Worm (Caenorhabditis elegans): Measurements from ENCODE around the gene C03F11.4.
A peak's percentile ranks its signal among the peaks of the same experiment; 100 is the strongest.

Gene C03F11.4

DNA sequence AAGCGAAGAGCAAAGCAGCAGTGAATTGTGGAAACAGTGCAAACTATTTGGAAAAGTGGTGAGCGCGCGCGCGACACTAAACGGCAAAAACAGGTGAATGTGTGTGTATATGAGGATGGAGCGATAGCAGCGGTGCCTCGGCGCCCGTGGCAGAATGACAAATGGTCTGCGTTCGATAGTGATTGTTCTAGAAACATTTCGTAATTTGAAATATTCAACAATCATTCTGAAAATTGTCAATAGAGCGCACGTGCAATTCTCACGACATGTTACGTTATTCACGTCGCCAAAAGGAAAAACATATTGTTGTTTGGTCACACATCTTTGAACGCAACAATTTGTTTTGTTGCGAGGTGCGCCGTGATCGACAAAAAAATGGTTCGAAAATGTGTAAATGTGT, 51.0 kb downstream of the C03F11.4 start (continued):
- TF ChIP-seq him-1 (tag; optimal IDR thresholded peaks at IDR 0.05): no peak
- no peak for TF ChIP-seq snpc-4 (GFP tag; optimal IDR thresholded peaks at IDR 0.05)
- TF ChIP-seq snpc-4 (tag; optimal IDR thresholded peaks at IDR 0.05): peak in 1 of 4 experiments; percentile 38

ce11 chrX:5354022-5354876, 52.0 kb downstream of the C03F11.4 start, which contains the start of gene pfn-2:
Gene pfn-2, minus strand, starts transcription at chrX:5354072.
- TF ChIP-seq egrh-3 (GFP tag; IDR thresholded peaks at IDR 0.05): peak; percentile 83; the same call in 1 of the 2 replicates
- TF ChIP-seq hlh-12 (tag; optimal IDR thresholded peaks at IDR 0.05): no peak
- no peak for TF ChIP-seq snpc-1.1 (tag; optimal IDR thresholded peaks at IDR 0.05; ENCODE audit: insufficient read depth)
- TF ChIP-seq ceh-27 (GFP tag; optimal IDR thresholded peaks at IDR 0.05): peak; percentile 37
- no peak for TF ChIP-seq tlf-1 (GFP tag; optimal IDR thresholded peaks at IDR 0.05)
- peak; percentile 8 for TF ChIP-seq attf-5 (GFP tag; optimal IDR thresholded peaks at IDR 0.05)
- no peak for TF ChIP-seq F10E7.11 (tag; optimal IDR thresholded peaks at IDR 0.05)
- TF ChIP-seq F55B11.4 (tag; optimal IDR thresholded peaks at IDR 0.05; ENCODE audit: borderline replicate concordance, insufficient read depth): no peak
- TF ChIP-seq lin-35 (GFP tag; optimal IDR thresholded peaks at IDR 0.05): no peak
- TF ChIP-seq ets-4 (GFP tag; optimal IDR thresholded peaks at IDR 0.05): peak; percentile 28
- TF ChIP-seq repo-1 (tag; optimal IDR thresholded peaks at IDR 0.05): no peak
- TF ChIP-seq ztf-22 (GFP tag; optimal IDR thresholded peaks at IDR 0.05): no peak
- TF ChIP-seq B0019.2 (GFP tag; conservative IDR thresholded peaks at IDR 0.05): no peak
- TF ChIP-seq hrde-1 (tag; optimal IDR thresholded peaks at IDR 0.05; ENCODE audit: borderline replicate concordance): no peak
- TF ChIP-seq egl-18 (GFP tag; IDR thresholded peaks at IDR 0.05): no peak
- no peak for TF ChIP-seq rpc-1 (optimal IDR thresholded peaks at IDR 0.05)
- TF ChIP-seq rpc-1 (tag; optimal IDR thresholded peaks at IDR 0.05): no peak
- TF ChIP-seq ceh-58 (GFP tag; IDR thresholded peaks at IDR 0.05): 0 out of 2 replicates have a peak, but pooled peaks have one; percentile 49
- peak; percentile 16 for TF ChIP-seq F52B5.7 (tag; optimal IDR thresholded peaks at IDR 0.05)
- no peak for TF ChIP-seq F39B2.1 (GFP tag; IDR thresholded peaks at IDR 0.05)
- no peak for TF ChIP-seq aptf-3 (GFP tag; IDR thresholded peaks at IDR 0.05)
- no peak for TF ChIP-seq nhr-179 (tag; optimal IDR thresholded peaks at IDR 0.05)
- TF ChIP-seq C17E4.6 (GFP tag; IDR thresholded peaks at IDR 0.05): no peak
- TF ChIP-seq D2030.7 (GFP tag; IDR thresholded peaks at IDR 0.05): no peak
- no peak for TF ChIP-seq ztf-26 (tag; optimal IDR thresholded peaks at IDR 0.05)
- no peak for TF ChIP-seq ceh-91 (GFP tag; IDR thresholded peaks at IDR 0.05)
- no peak for TF ChIP-seq pha-4 (tag; optimal IDR thresholded peaks at IDR 0.05)
- TF ChIP-seq ccch-3 (GFP tag; optimal IDR thresholded peaks at IDR 0.05): no peak
- 0 out of 2 replicates have a peak, but pooled peaks have one; percentile 35 for TF ChIP-seq ekl-4 (GFP tag; IDR thresholded peaks at IDR 0.05)
- no peak for TF ChIP-seq somi-1 (GFP tag; optimal IDR thresholded peaks at IDR 0.05)
- no peak for TF ChIP-seq lin-54 (GFP tag; optimal IDR thresholded peaks at IDR 0.05)
- TF ChIP-seq zfh-2 (GFP tag; conservative IDR thresholded peaks at IDR 0.05): peak; percentile 98
- TF ChIP-seq F37B4.10 (GFP tag; IDR thresholded peaks at IDR 0.05): 0 out of 2 replicates have a peak, but pooled peaks have one; percentile 77
- TF ChIP-seq B0261.1 (tag; optimal IDR thresholded peaks at IDR 0.05): no peak
- no peak for TF ChIP-seq ztf-18 (tag; optimal IDR thresholded peaks at IDR 0.05)
- TF ChIP-seq madf-10 (tag; optimal IDR thresholded peaks at IDR 0.05): no peak
- TF ChIP-seq nhr-80 (tag; optimal IDR thresholded peaks at IDR 0.05): peak; percentile 79
- no peak for TF ChIP-seq nhr-90 (tag; optimal IDR thresholded peaks at IDR 0.05)
- TF ChIP-seq cebp-1 (GFP tag; IDR thresholded peaks at IDR 0.05): no peak
- TF ChIP-seq cebp-1 (tag; optimal IDR thresholded peaks at IDR 0.05): peak; percentile 48
- no peak for TF ChIP-seq F23B12.7 (tag; optimal IDR thresholded peaks at IDR 0.05; ENCODE audit: insufficient read depth)
- TF ChIP-seq C06A6.2 (GFP tag; conservative IDR thresholded peaks at IDR 0.05): no peak
- TF ChIP-seq chd-7 (tag; optimal IDR thresholded peaks at IDR 0.05): peak; percentile 40
